Worm (Caenorhabditis elegans) whole organism, L4 larva: ENCODE data around the gene fem-3.

Source experiments
- ama-1 ChIP-seq: fragments of 150-350 bp; optimal IDR thresholded peaks from 2 replicates; lab custom pipeline; 2014; ENCODE audit warnings: inconsistent platforms, mixed read lengths
- ceh-44 ChIP-seq: fragments of 200-800 bp; sonication (Bioruptor generic); IDR thresholded peaks from 2 replicates; pipeline ENCODE4 v1.3.6; 2022; ENCODE audit warnings: missing genetic modification reagents, missing genetic modification characterization, missing compliant biosample characterization
- dmd-8 ChIP-seq: fragments of 200-800 bp; sonication (Bioruptor generic); IDR thresholded peaks from 2 replicates; pipeline ENCODE4 v1.3.6; 2022; ENCODE audit warnings: missing genetic modification characterization, missing compliant biosample characterization
- lim-7 ChIP-seq: fragments of 200-800 bp; sonication (Bioruptor generic); IDR thresholded peaks from 2 replicates; pipeline ENCODE4 v1.3.6; 2022; ENCODE audit warnings: missing genetic modification characterization, missing compliant biosample characterization
- lin-13 ChIP-seq: fragments of 150-350 bp; optimal IDR thresholded peaks from 2 replicates; lab custom pipeline; 2014; ENCODE audit warnings: missing biosample characterization, missing genetic modification reagents, missing genetic modification characterization
- lin-39 ChIP-seq: fragments of 150-350 bp; optimal IDR thresholded peaks from 2 replicates; lab custom pipeline; 2014; ENCODE audit warnings: missing biosample characterization, missing genetic modification reagents, missing genetic modification characterization
- lsy-2 ChIP-seq, 2 experiments: fragments of 150-350 bp in 1 of 2; sonication (generic microtip) in 1 of 2; optimal IDR thresholded peaks; 2 replicates each; lab custom pipeline; 2014 to 2017; ENCODE audit warnings: missing biosample characterization in 2 of 2, missing genetic modification characterization in 2 of 2
- mxl-3 ChIP-seq: fragments of 200-800 bp; sonication (Bioruptor generic); optimal IDR thresholded peaks from 2 replicates; lab custom pipeline; 2018; ENCODE audit warnings: mild to moderate bottlenecking, missing genetic modification characterization, missing compliant biosample characterization
- nhr-25 ChIP-seq: sonication (generic microtip); optimal IDR thresholded peaks from 2 replicates; lab custom pipeline; 2017; ENCODE audit warnings: missing genetic modification characterization, mild to moderate bottlenecking, missing compliant biosample characterization, antibody characterized with exemption, moderate library complexity, borderline replicate concordance; ENCODE audit not compliant: insufficient read depth
- unc-62 ChIP-seq, 3 experiments: fragments of 150-350 bp in 1 of 3; sonication (generic microtip); optimal IDR thresholded peaks in 2 of 3; peaks in 1 of 3; 1 replicate in 1 of 3; 2 replicates in 2 of 3; lab custom pipeline; 2014 to 2017; ENCODE audit warnings: missing biosample characterization in 3 of 3, missing genetic modification characterization in 3 of 3, missing genetic modification reagents in 3 of 3, missing genotype in 1 of 3

DNA sequence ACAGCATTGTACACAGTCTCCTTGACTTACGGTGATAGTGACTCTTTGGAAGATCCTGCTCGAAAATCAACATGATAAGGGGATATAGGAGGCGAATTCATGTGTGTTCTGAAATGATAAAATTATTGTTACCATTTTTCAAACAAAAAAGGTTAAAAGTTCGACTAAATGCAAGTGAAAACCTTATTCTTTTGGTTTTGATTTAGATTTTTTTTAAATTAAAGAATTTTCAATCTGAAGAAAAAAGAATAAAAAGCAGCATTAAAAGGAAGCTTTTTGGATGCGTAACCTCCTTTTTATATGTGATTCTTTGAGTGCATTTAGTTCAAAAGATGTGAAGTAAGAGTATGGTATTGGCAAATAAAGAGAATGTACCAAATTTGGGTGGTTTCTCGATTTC, 30.6 kb downstream of the fem-3 start, which contains the start of gene delm-1:
- TF ChIP-seq ama-1, result no peak
- TF ChIP-seq unc-62 (GFP tag; optimal IDR thresholded peaks at IDR 0.05 in 1 of 2; lab: Kevin White, UChicago), result no peak
- TF ChIP-seq unc-62 (tag; optimal IDR thresholded peaks at IDR 0.05; lab: Kevin White, UChicago), result no peak
- no peak for TF ChIP-seq ceh-44 (GFP tag; lab: Robert Waterston, UW)
- no peak for TF ChIP-seq lin-39
- no peak for TF ChIP-seq lin-13 (GFP tag; lab: Kevin White, UChicago)
- TF ChIP-seq lim-7 (GFP tag; lab: Robert Waterston, UW), result no peak
- TF ChIP-seq lsy-2 (tag; optimal IDR thresholded peaks at IDR 0.05; lab: Kevin White, UChicago), result no peak
- no peak for TF ChIP-seq nhr-25 (tag; lab: Kevin White, UChicago)
- no peak for TF ChIP-seq mxl-3 (GFP tag; lab: Kevin White, UChicago)
- TF ChIP-seq dmd-8 (GFP tag; lab: Robert Waterston, UW), result no peak
